Worm (Caenorhabditis elegans) whole organism, L2 larva: Measurements from ENCODE around the gene twk-42.

Experiments used
- F13H6.1 ChIP-seq: sonication (generic microtip); optimal IDR thresholded peaks from 2 replicates; lab custom pipeline; 2016; ENCODE audit warnings: missing genetic modification characterization, missing compliant biosample characterization
- Y55F3AM.14 ChIP-seq: fragments of 200-800 bp; sonication (Bioruptor generic); optimal IDR thresholded peaks from 2 replicates; lab custom pipeline; 2018; ENCODE audit warnings: mild to moderate bottlenecking, missing genetic modification characterization, missing compliant biosample characterization
- ZK546.5 ChIP-seq: sonication (generic microtip); optimal IDR thresholded peaks from 2 replicates; lab custom pipeline; 2017; ENCODE audit warnings: missing biosample characterization, missing genetic modification characterization
- alr-1 ChIP-seq: fragments of 150-350 bp; optimal IDR thresholded peaks from 2 replicates; lab custom pipeline; 2014; ENCODE audit warnings: missing biosample characterization, missing genetic modification characterization
- aly-2 ChIP-seq: fragments of 150-350 bp; optimal IDR thresholded peaks from 2 replicates; lab custom pipeline; 2014; ENCODE audit warnings: missing biosample characterization, missing genetic modification characterization
- ama-1 ChIP-seq: fragments of 150-350 bp; optimal IDR thresholded peaks from 2 replicates; lab custom pipeline; 2018; ENCODE audit warnings: inconsistent platforms
- blmp-1 ChIP-seq: sonication (generic microtip); optimal IDR thresholded peaks from 2 replicates; lab custom pipeline; 2017; ENCODE audit warnings: missing genetic modification characterization, mild to moderate bottlenecking, missing compliant biosample characterization, antibody characterized with exemption, moderate library complexity; ENCODE audit not compliant: insufficient read depth
- ceh-16 ChIP-seq: fragments of 150-350 bp; optimal IDR thresholded peaks from 2 replicates; lab custom pipeline; 2014; ENCODE audit warnings: missing biosample characterization, missing genetic modification characterization
- ceh-82 ChIP-seq: fragments of 150-350 bp; optimal IDR thresholded peaks from 2 replicates; lab custom pipeline; 2014; ENCODE audit warnings: missing biosample characterization, missing genetic modification characterization
- crh-2 ChIP-seq: sonication (generic microtip); optimal IDR thresholded peaks from 2 replicates; lab custom pipeline; 2017; ENCODE audit warnings: missing biosample characterization, missing genetic modification characterization
- elt-1 ChIP-seq: fragments of 150-350 bp; optimal IDR thresholded peaks from 2 replicates; lab custom pipeline; 2014; ENCODE audit warnings: missing biosample characterization, missing genetic modification characterization
- elt-3 ChIP-seq: sonication (generic microtip); optimal IDR thresholded peaks from 2 replicates; lab custom pipeline; 2017; ENCODE audit warnings: missing biosample characterization, missing genetic modification characterization
- fos-1 ChIP-seq: fragments of 150-350 bp; optimal IDR thresholded peaks from 2 replicates; lab custom pipeline; 2014; ENCODE audit warnings: missing biosample characterization, missing genetic modification characterization
- lin-13 ChIP-seq: fragments of 150-350 bp; optimal IDR thresholded peaks from 2 replicates; lab custom pipeline; 2014; ENCODE audit warnings: missing biosample characterization, missing genetic modification reagents, missing genetic modification characterization
- lin-39 ChIP-seq: fragments of 150-350 bp; optimal IDR thresholded peaks from 2 replicates; lab custom pipeline; 2014; ENCODE audit warnings: missing biosample characterization, missing genetic modification reagents, missing genetic modification characterization
- lsy-2 ChIP-seq, 2 experiments: fragments of 150-350 bp in 1 of 2; sonication (generic microtip) in 1 of 2; optimal IDR thresholded peaks; 2 replicates each; lab custom pipeline; 2014 to 2017; ENCODE audit warnings: missing biosample characterization in 2 of 2, missing genetic modification characterization in 2 of 2
- mab-5 ChIP-seq: fragments of 150-350 bp; optimal IDR thresholded peaks from 2 replicates; lab custom pipeline; 2014; ENCODE audit warnings: missing biosample characterization, missing genetic modification characterization
- mbf-1 ChIP-seq: sonication (generic microtip); optimal IDR thresholded peaks from 2 replicates; lab custom pipeline; 2017; ENCODE audit warnings: missing biosample characterization, missing genetic modification characterization
- mdl-1 ChIP-seq, 2 experiments: fragments of 150-350 bp in 1 of 2; sonication (generic microtip) in 1 of 2; optimal IDR thresholded peaks; 2 replicates each; lab custom pipeline; 2017; ENCODE audit warnings: missing biosample characterization in 2 of 2, missing genetic modification characterization in 2 of 2
- nhr-10 ChIP-seq: sonication (generic microtip); optimal IDR thresholded peaks from 2 replicates; lab custom pipeline; 2017; ENCODE audit warnings: missing biosample characterization, missing genetic modification characterization
- nhr-11 ChIP-seq: fragments of 150-350 bp; optimal IDR thresholded peaks from 2 replicates; lab custom pipeline; 2014; ENCODE audit warnings: missing biosample characterization, missing genetic modification characterization
- nhr-129 ChIP-seq: fragments of 150-350 bp; optimal IDR thresholded peaks from 2 replicates; lab custom pipeline; 2014; ENCODE audit warnings: missing biosample characterization, missing genetic modification characterization
- nhr-21 ChIP-seq: fragments of 150-350 bp; optimal IDR thresholded peaks from 2 replicates; lab custom pipeline; 2014; ENCODE audit warnings: missing biosample characterization, missing genetic modification characterization
- nhr-23 ChIP-seq: fragments of 150-350 bp; optimal IDR thresholded peaks from 2 replicates; lab custom pipeline; 2014; ENCODE audit warnings: missing biosample characterization, missing genetic modification reagents, missing genetic modification characterization
- nhr-237 ChIP-seq: fragments of 150-350 bp; optimal IDR thresholded peaks from 2 replicates; lab custom pipeline; 2014; ENCODE audit warnings: missing biosample characterization, missing genetic modification characterization
- nhr-6 ChIP-seq: fragments of 150-350 bp; optimal IDR thresholded peaks from 2 replicates; lab custom pipeline; 2014; ENCODE audit warnings: missing biosample characterization, missing genetic modification characterization
- nhr-77 ChIP-seq: fragments of 150-350 bp; optimal IDR thresholded peaks from 2 replicates; lab custom pipeline; 2014; ENCODE audit warnings: missing biosample characterization, missing genetic modification characterization
- peb-1 ChIP-seq: fragments of 150-350 bp; optimal IDR thresholded peaks from 2 replicates; lab custom pipeline; 2014; ENCODE audit warnings: missing biosample characterization, missing genetic modification characterization
- sem-4 ChIP-seq: fragments of 150-350 bp; optimal IDR thresholded peaks from 2 replicates; lab custom pipeline; 2014; ENCODE audit warnings: missing biosample characterization, missing genetic modification reagents, missing genetic modification characterization
- skn-1 ChIP-seq: sonication (generic microtip); optimal IDR thresholded peaks from 2 replicates; lab custom pipeline; 2017; ENCODE audit warnings: missing biosample characterization, missing genetic modification characterization
- sma-3 ChIP-seq: sonication (generic microtip); optimal IDR thresholded peaks from 2 replicates; lab custom pipeline; 2016; ENCODE audit warnings: missing genetic modification reagents, missing genetic modification characterization, missing compliant biosample characterization
- sma-9 ChIP-seq, 2 experiments: fragments of 150-350 bp in 1 of 2; sonication (generic microtip) in 1 of 2; optimal IDR thresholded peaks; 2 replicates each; lab custom pipeline; 2014 to 2016; ENCODE audit warnings: missing genetic modification characterization in 2 of 2, mild to moderate bottlenecking in 1 of 2, missing biosample characterization in 1 of 2, missing compliant biosample characterization in 1 of 2, missing genetic modification reagents in 1 of 2, moderate library complexity in 1 of 2
- snpc-4 ChIP-seq: fragments of 150-350 bp; optimal IDR thresholded peaks from 2 replicates; lab custom pipeline; 2014; ENCODE audit warnings: missing biosample characterization, missing genetic modification characterization
- unc-39 ChIP-seq: fragments of 150-350 bp; optimal IDR thresholded peaks from 2 replicates; lab custom pipeline; 2014; ENCODE audit warnings: missing biosample characterization, missing genetic modification characterization
- unc-55 ChIP-seq: fragments of 150-350 bp; sonication (generic microtip); optimal IDR thresholded peaks from 3 replicates; lab custom pipeline; 2014; ENCODE audit warnings: missing biosample characterization, missing genetic modification reagents, missing genetic modification characterization
- zag-1 ChIP-seq: fragments of 150-350 bp; optimal IDR thresholded peaks from 2 replicates; lab custom pipeline; 2014; ENCODE audit warnings: missing biosample characterization, missing genetic modification characterization
- ztf-11 ChIP-seq: sonication (generic microtip); optimal IDR thresholded peaks from 2 replicates; lab custom pipeline; 2017; ENCODE audit warnings: missing biosample characterization, missing genetic modification characterization
- ztf-4 ChIP-seq: fragments of 150-350 bp; optimal IDR thresholded peaks from 2 replicates; lab custom pipeline; 2014; ENCODE audit warnings: missing biosample characterization, missing genetic modification characterization

Gene twk-42

DNA sequence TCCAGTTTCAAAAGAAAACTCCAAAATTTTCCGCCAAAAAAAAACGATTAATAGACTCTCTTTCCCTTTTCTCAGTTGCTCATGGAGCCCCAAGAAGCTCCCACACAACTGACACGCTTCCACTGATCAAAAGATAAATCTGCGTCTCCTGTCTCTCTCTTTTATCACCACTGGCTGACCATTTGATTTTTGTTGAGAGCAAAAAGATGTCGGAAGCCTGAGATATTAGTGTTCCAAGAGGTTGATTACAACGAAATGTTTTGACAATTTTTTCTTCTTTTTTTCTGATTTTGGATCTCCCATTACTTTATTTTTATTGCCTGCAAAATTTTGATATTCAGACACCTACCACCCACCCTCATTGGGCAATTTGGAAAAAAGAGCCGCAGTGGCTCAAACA lies at the start of gene twk-42:
Gene twk-42 (minus strand): TSS at position 101 of the 400 bp plus-strand sequence.
- TF ChIP-seq ztf-11 (tag; lab: Kevin White, UChicago), result no peak
- TF ChIP-seq mdl-1 (tag; optimal IDR thresholded peaks at IDR 0.05; lab: Kevin White, UChicago), result no peak
- TF ChIP-seq nhr-10, result no peak
- TF ChIP-seq Y55F3AM.14 (GFP tag; lab: Kevin White, UChicago), result no peak
- TF ChIP-seq elt-3 (tag; lab: Kevin White, UChicago), result no peak
- TF ChIP-seq blmp-1 (tag; lab: Kevin White, UChicago), result no peak
- no peak for TF ChIP-seq ztf-4 (tag; lab: Kevin White, UChicago)
- no peak for TF ChIP-seq nhr-6 (tag; lab: Kevin White, UChicago)
- no peak for TF ChIP-seq nhr-237

- TF ChIP-seq nhr-10 (no peak), crh-2 (tag; lab: Kevin White, UChicago) (peak; percentile 2), sma-3 (no peak), aly-2 (no peak), nhr-129 (tag; lab: Kevin White, UChicago) (peak; percentile 19), blmp-1 (tag; lab: Kevin White, UChicago) (no peak), lsy-2 (tag; optimal IDR thresholded peaks at IDR 0.05; lab: Kevin White, UChicago) (no peak), nhr-77 (tag; lab: Kevin White, UChicago) (no peak), skn-1 (tag; lab: Kevin White, UChicago) (no peak), sma-9 (GFP tag; optimal IDR thresholded peaks at IDR 0.05; lab: Kevin White, UChicago) (no peak), sma-9 (tag; optimal IDR thresholded peaks at IDR 0.05; lab: Kevin White, UChicago) (no peak), unc-39 (tag; lab: Kevin White, UChicago) (no peak), F13H6.1 (no peak), nhr-11 (tag; lab: Kevin White, UChicago) (no peak), zag-1 (tag; lab: Kevin White, UChicago) (no peak), lin-39 (no peak), ceh-82 (tag; lab: Kevin White, UChicago) (no peak), snpc-4 (tag; lab: Kevin White, UChicago) (no peak), sem-4 (tag; lab: Kevin White, UChicago) (no peak), nhr-237 (no peak), fos-1 (tag; lab: Kevin White, UChicago) (peak; percentile 50), ama-1 (lab: Kevin White, UChicago) (no peak)
- TF ChIP-seq, all 48 proteins: peak for 3
Measured at ce11 chrV:17780285-17780684, 47.9 kb upstream of the twk-42 start.

DNA sequence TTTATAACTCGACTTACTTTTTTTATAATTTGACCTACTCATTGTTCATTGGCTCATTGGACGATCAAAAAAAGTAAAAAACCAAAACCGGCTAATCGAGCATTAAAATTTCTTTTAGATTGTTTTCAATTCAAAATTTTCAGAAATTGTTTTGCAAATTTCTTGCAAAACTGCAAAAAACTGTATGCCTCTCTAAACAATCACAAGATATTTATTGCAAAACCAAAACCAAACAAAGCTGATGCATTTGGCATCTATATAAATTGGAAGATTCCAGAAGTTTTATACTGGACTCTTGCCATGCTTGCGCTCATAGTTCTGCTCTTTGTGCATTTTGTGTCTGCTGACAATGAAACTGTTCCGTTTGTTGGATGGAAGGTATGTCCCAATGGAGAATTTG lies 45.2 kb upstream of the twk-42 start, which contains the start of gene C47A10.12:
Gene C47A10.12 (plus strand): TSS at position 301 of the 400 bp plus-strand sequence.
- TF ChIP-seq lin-39 (no peak), unc-55 (no peak), ceh-16 (tag; lab: Kevin White, UChicago) (no peak), nhr-21 (tag; lab: Kevin White, UChicago) (no peak), skn-1 (tag; lab: Kevin White, UChicago) (no peak), nhr-6 (tag; lab: Kevin White, UChicago) (no peak), mab-5 (tag; lab: Kevin White, UChicago) (no peak), nhr-237 (no peak), mdl-1 (tag; optimal IDR thresholded peaks at IDR 0.05; lab: Kevin White, UChicago) (no peak), mbf-1 (tag; lab: Kevin White, UChicago) (no peak), ceh-82 (tag; lab: Kevin White, UChicago) (no peak), F13H6.1 (no peak), crh-2 (tag; lab: Kevin White, UChicago) (no peak), nhr-129 (tag; lab: Kevin White, UChicago) (no peak), lin-13 (no peak), unc-39 (tag; lab: Kevin White, UChicago) (no peak), sma-3 (no peak), elt-1 (no peak)
- TF ChIP-seq, all 48 proteins: peak for 0

- TF ChIP-seq crh-2 (tag; lab: Kevin White, UChicago), result no peak
- TF ChIP-seq peb-1, result no peak
- TF ChIP-seq lin-39, result no peak
- no peak for TF ChIP-seq nhr-77 (tag; lab: Kevin White, UChicago)
- TF ChIP-seq nhr-23 (tag; lab: Kevin White, UChicago), result no peak
- no peak for TF ChIP-seq alr-1
- no peak for TF ChIP-seq zag-1 (tag; lab: Kevin White, UChicago)
- no peak for TF ChIP-seq ZK546.5 (tag; lab: Kevin White, UChicago)
- TF ChIP-seq aly-2, result no peak
- TF ChIP-seq elt-3 (tag; lab: Kevin White, UChicago), result no peak
Measured at ce11 chrV:17777127-17777526, 44.7 kb upstream of the twk-42 start, which contains the start of gene ddo-1. Gene ddo-1, minus strand, starts transcription at chrV:17777227.
